Worm (Caenorhabditis elegans): ENCODE measurements around the gene F54B11.5.

Gene F54B11.5

ce11 chrX:13596003-13596767 lies at the start of gene F54B11.5:
F54B11.5 (minus strand) TSS chrX:13596068.
- TF ChIP-seq hlh-30 (tag; optimal IDR thresholded peaks at IDR 0.05; ENCODE audit: insufficient read depth) = peak; percentile 87
- no peak for TF ChIP-seq pros-1 (tag; optimal IDR thresholded peaks at IDR 0.05)
- no peak for TF ChIP-seq odd-2 (tag; optimal IDR thresholded peaks at IDR 0.05)
- TF ChIP-seq unc-55 (GFP tag; optimal IDR thresholded peaks at IDR 0.05) = peak; percentile 59
- peak; percentile 22 for TF ChIP-seq tbx-2 (tag; optimal IDR thresholded peaks at IDR 0.05)
- no peak for TF ChIP-seq ref-2 (tag; optimal IDR thresholded peaks at IDR 0.05)
- TF ChIP-seq fax-1 (tag; optimal IDR thresholded peaks at IDR 0.05) = no peak
- TF ChIP-seq unc-42 (tag; optimal IDR thresholded peaks at IDR 0.05) = peak; percentile 33
- peak; percentile 29 for TF ChIP-seq nfya-1 (tag; optimal IDR thresholded peaks at IDR 0.05)
- TF ChIP-seq elt-2 (tag; optimal IDR thresholded peaks at IDR 0.05) = peak; percentile 46
- TF ChIP-seq pha-2 (tag; optimal IDR thresholded peaks at IDR 0.05) = no peak

ce11 chrX:13644884-13645283 lies 49.0 kb upstream of the F54B11.5 start:
- TF ChIP-seq ceh-18 (tag; optimal IDR thresholded peaks at IDR 0.05) = no peak
- TF ChIP-seq odd-2 (tag; optimal IDR thresholded peaks at IDR 0.05) = no peak
- TF ChIP-seq ceh-48 (tag; optimal IDR thresholded peaks at IDR 0.05) = no peak
- no peak for TF ChIP-seq sox-4 (tag; optimal IDR thresholded peaks at IDR 0.05)
- no peak for TF ChIP-seq pqm-1 (tag; optimal IDR thresholded peaks at IDR 0.05)
- TF ChIP-seq Y22D7AL.16 (tag; optimal IDR thresholded peaks at IDR 0.05) = no peak
- no peak for TF ChIP-seq ceh-24 (tag; optimal IDR thresholded peaks at IDR 0.05)
- no peak for TF ChIP-seq lin-11 (tag; optimal IDR thresholded peaks at IDR 0.05)
- no peak for TF ChIP-seq npax-4 (tag; optimal IDR thresholded peaks at IDR 0.05)
- no peak for TF ChIP-seq ceh-34 (tag; optimal IDR thresholded peaks at IDR 0.05)

ce11 chrX:13639577-13639976 lies 43.7 kb upstream of the F54B11.5 start, which contains the start of gene twk-20:
twk-20 (plus strand) TSS chrX:13639877.
- TF ChIP-seq hlh-30 (tag; optimal IDR thresholded peaks at IDR 0.05; ENCODE audit: insufficient read depth) = no peak
- TF ChIP-seq gmeb-2 (tag; optimal IDR thresholded peaks at IDR 0.05) = no peak
- TF ChIP-seq sox-4 (tag; optimal IDR thresholded peaks at IDR 0.05) = no peak
- no peak for TF ChIP-seq unc-55 (GFP tag; optimal IDR thresholded peaks at IDR 0.05)
- TF ChIP-seq ceh-19 (GFP tag; optimal IDR thresholded peaks at IDR 0.05) = no peak
- no peak for TF ChIP-seq ceh-30 (tag; optimal IDR thresholded peaks at IDR 0.05)
- TF ChIP-seq nhr-232 (tag; optimal IDR thresholded peaks at IDR 0.05) = no peak
- no peak for TF ChIP-seq fax-1 (tag; optimal IDR thresholded peaks at IDR 0.05)
- no peak for TF ChIP-seq ceh-14 (tag; optimal IDR thresholded peaks at IDR 0.05)
- TF ChIP-seq dmd-4 (tag; optimal IDR thresholded peaks at IDR 0.05; ENCODE audit: borderline replicate concordance) = no peak

ce11 chrX:13638351-13638958 lies 42.6 kb upstream of the F54B11.5 start:
- no peak for TF ChIP-seq hlh-6 (tag; optimal IDR thresholded peaks at IDR 0.05)
- no peak for TF ChIP-seq ceh-34 (tag; optimal IDR thresholded peaks at IDR 0.05)
- no peak for TF ChIP-seq C38D4.7 (GFP tag; optimal IDR thresholded peaks at IDR 0.05)
- TF ChIP-seq unc-3 (GFP tag; conservative IDR thresholded peaks at IDR 0.05) = no peak
- no peak for TF ChIP-seq unc-3 (tag; optimal IDR thresholded peaks at IDR 0.05)
- TF ChIP-seq mec-3 (tag; optimal IDR thresholded peaks at IDR 0.05; ENCODE audit: borderline replicate concordance) = no peak
- TF ChIP-seq ceh-18 (tag; optimal IDR thresholded peaks at IDR 0.05) = peak; percentile 43
- TF ChIP-seq rnt-1 (tag; optimal IDR thresholded peaks at IDR 0.05) = peak; percentile 3
- no peak for TF ChIP-seq ets-4 (tag; optimal IDR thresholded peaks at IDR 0.05)

ce11 chrX:13637526-13637925 lies 41.7 kb upstream of the F54B11.5 start:
- TF ChIP-seq ceh-48 (tag; optimal IDR thresholded peaks at IDR 0.05) = no peak
- peak; percentile 27 for TF ChIP-seq ceh-18 (tag; optimal IDR thresholded peaks at IDR 0.05)
- no peak for TF ChIP-seq sdc-2 (tag; optimal IDR thresholded peaks at IDR 0.05)
- TF ChIP-seq unc-55 (GFP tag; optimal IDR thresholded peaks at IDR 0.05) = peak; percentile 50
- TF ChIP-seq T23F11.4 (GFP tag; optimal IDR thresholded peaks at IDR 0.05) = no peak
- TF ChIP-seq pros-1 (tag; optimal IDR thresholded peaks at IDR 0.05) = no peak
- no peak for TF ChIP-seq unc-3 (GFP tag; conservative IDR thresholded peaks at IDR 0.05)
- no peak for TF ChIP-seq unc-3 (tag; optimal IDR thresholded peaks at IDR 0.05)
- no peak for TF ChIP-seq rnt-1 (tag; optimal IDR thresholded peaks at IDR 0.05)
- no peak for TF ChIP-seq ceh-45 (GFP tag; IDR thresholded peaks at IDR 0.05)
- no peak for TF ChIP-seq elt-2 (tag; optimal IDR thresholded peaks at IDR 0.05)
